Fruit fly (Drosophila melanogaster) whole organism: Measurements from ENCODE around the gene lark.

Source experiments
- CG8478 ChIP-seq: fragments of >200 bp; optimal IDR thresholded peaks from 2 replicates; lab custom pipeline; 2018; ENCODE audit warnings: inconsistent platforms
- Dll ChIP-seq: fragments of >200 bp; optimal IDR thresholded peaks from 2 replicates; lab custom pipeline; 2017
- EcR ChIP-seq, 2 experiments: fragments of >200 bp; optimal IDR thresholded peaks; 2 replicates each; lab custom pipeline; 2017; ENCODE audit warnings: missing biosample characterization in 2 of 2, missing genetic modification characterization in 2 of 2, missing genetic modification reagents in 2 of 2
- usp ChIP-seq: fragments of >200 bp; optimal IDR thresholded peaks from 2 replicates; lab custom pipeline; 2017; ENCODE audit warnings: missing biosample characterization, missing genetic modification characterization, mixed read lengths

- TF ChIP-seq usp (GFP tag; lab: Kevin White, UChicago) (no peak), Dll (lab: Kevin White, UChicago) (no peak), CG8478 (lab: Kevin White, UChicago) (no peak), EcR (GFP tag; optimal IDR thresholded peaks at IDR 0.05; lab: Kevin White, UChicago) (no peak)
These were observed 4.1 kb upstream of the lark start, which contains the start of the genes wrm1 and wrm2 for dm6 chr3L:7334990-7335389.
